Fruit fly (Drosophila melanogaster) whole organism, prepupa: ENCODE results near the gene Mur89F.

Experiments
- Hr39 ChIP-seq: fragments of 200-800 bp; sonication (Bioruptor generic); optimal IDR thresholded peaks from 2 replicates; lab custom pipeline; 2016; ENCODE audit warnings: missing biosample characterization, missing genetic modification characterization
- Lpt ChIP-seq: fragments of 200-800 bp; sonication (Bioruptor generic); optimal IDR thresholded peaks from 3 replicates; lab custom pipeline; 2016; ENCODE audit warnings: missing biosample characterization, missing genetic modification characterization

DNA sequence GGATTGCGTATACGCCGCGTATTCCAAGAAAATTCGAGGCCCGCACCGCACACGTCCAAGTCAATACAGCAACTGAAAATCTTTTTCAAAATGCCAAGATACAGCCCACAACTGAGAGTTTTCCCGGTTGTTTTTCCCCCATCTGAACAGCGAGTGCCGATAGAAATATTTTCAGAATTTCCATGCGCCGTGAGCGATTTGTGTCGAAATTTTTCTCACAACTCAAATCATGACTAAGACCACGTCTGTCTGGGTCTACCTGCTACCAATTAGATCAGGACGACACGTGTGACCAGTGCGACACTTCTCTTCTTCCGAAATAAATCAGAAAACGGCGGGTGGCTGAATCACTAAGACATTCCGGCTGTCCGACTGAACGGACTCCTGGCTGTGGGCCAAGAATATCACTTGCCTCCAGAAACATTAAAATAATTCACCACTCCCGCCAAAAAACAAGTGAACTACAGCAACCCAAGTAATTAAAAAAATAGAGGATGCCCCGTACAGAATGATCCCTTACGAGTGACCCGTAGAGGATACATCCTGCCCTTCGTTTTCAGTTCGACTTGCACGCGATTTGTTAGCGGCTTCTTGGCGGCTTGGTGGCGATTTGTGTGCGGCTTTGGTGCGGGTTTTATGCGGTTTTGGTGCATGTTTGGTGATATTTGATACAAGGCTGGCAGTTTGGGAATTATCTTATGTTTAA, 76.4 kb downstream of the Mur89F start, which contains the start of gene cher:
- TF ChIP-seq Lpt (GFP tag; lab: Kevin White, UChicago) (no peak), Hr39 (no peak)
